Fruit fly (Drosophila melanogaster): ENCODE results near the gene Gga.

Gene Gga

DNA sequence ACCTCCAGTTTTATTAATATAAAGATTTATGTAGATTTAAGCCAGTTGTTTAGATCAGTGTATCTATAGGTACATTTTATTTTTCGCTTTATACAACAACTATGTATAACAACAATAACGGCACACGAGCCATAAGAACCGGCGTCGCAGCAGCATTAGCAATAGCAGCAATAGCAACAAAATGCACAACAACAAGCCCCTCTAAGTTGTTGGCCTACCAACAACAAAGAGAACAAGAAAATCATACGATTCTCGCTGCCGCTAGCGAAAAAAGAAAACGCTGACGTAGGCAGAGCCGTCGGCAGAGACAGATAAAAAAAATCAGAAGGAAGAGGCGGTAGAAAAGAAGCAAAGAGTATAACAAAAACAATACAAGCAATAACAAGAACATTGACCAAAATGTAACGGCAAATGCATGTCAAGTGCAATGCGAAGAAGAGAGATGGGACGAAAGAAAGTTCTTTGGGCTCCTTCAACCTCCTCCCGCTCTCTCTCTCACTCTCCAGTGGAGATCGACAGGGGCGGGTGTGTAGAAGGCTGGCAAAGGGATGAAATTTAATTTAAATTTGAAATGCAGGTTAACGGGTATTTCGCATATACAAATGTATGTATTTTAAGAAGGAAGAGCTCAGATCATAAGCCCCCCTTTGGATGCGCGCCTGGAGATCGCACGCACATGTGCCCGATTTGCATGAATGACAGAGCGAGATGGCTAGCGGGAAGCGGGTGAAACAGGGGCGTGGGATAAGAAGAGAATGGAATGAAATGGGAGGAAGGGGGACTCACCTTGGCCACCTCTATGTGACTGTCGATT, 21.9 kb upstream of the Gga start (continued):
- TF ChIP-seq psq (GFP tag; optimal IDR thresholded peaks at IDR 0.05) (peak; percentile 100), lola (GFP tag; optimal IDR thresholded peaks at IDR 0.05) (no peak), Vsx2 (GFP tag; optimal IDR thresholded peaks at IDR 0.05; ENCODE audit: partially characterized antibody) (no peak), N (GFP tag; optimal IDR thresholded peaks at IDR 0.05) (no peak)

DNA sequence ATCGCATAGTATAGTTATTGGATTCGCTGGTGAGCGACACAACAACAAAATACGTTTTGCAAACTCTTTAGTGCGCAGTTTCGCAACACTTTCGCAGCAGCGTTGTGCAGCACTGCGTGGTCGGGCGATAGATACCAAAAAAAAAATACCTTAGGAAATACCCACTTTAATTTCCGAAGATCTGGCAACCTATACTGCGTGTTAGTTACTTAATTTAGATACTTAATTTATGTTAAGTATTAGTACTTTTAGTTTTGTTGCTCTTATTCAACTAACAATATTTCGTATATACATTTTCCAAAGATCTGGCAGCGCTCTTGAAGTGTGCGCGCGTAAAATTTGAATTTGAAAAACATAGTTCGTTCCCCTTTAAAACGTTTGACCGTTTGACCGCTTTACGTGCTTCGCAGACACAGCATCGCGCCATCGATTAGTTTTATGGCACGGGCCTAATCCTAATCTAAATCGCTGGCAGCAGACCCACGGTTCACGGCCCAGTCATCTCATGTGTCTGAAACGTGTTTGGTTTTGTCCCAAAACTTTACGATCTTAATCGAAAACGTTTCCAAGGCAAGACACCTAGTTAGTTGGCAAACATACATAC, 20.8 kb upstream of the Gga start, which contains the start of gene LPCAT:
Gene LPCAT (minus strand): TSS at position 70 of the 604 bp plus-strand sequence.
- TF ChIP-seq h (GFP tag; optimal IDR thresholded peaks at IDR 0.05) (peak; percentile 69), CrebA (GFP tag; optimal IDR thresholded peaks at IDR 0.05; ENCODE audit: borderline replicate concordance) (peak; percentile 40), Jra (GFP tag; optimal IDR thresholded peaks at IDR 0.05) (peak; percentile 71), Mio (GFP tag; optimal IDR thresholded peaks at IDR 0.05) (no peak), ey (GFP tag; optimal IDR thresholded peaks at IDR 0.05) (peak; percentile 78), OdsH (GFP tag; optimal IDR thresholded peaks at IDR 0.05) (peak; percentile 23), tai (GFP tag; optimal IDR thresholded peaks at IDR 0.05) (peak; percentile 80), Dif (GFP tag; optimal IDR thresholded peaks at IDR 0.05; ENCODE audit: partially characterized antibody) (peak; percentile 9), Myc (optimal IDR thresholded peaks at IDR 0.05) (peak; percentile 31), foxo (GFP tag; optimal IDR thresholded peaks at IDR 0.05) (peak in 1 of 2 experiments; percentile 88), dsf (GFP tag; optimal IDR thresholded peaks at IDR 0.05; ENCODE audit: borderline replicate concordance) (peak; percentile 23), Vsx2 (GFP tag; optimal IDR thresholded peaks at IDR 0.05; ENCODE audit: partially characterized antibody) (no peak), CG32264 (GFP tag; optimal IDR thresholded peaks at IDR 0.05) (peak; percentile 32), Hr83 (GFP tag; optimal IDR thresholded peaks at IDR 0.05; ENCODE audit: poor library complexity, severe bottlenecking) (peak; percentile 92), CG9705 (GFP tag; optimal IDR thresholded peaks at IDR 0.05) (peak; percentile 73), Sp1 (GFP tag; optimal IDR thresholded peaks at IDR 0.05) (peak; percentile 69), Abd-B (GFP tag; optimal IDR thresholded peaks at IDR 0.05) (no peak), lola (GFP tag; optimal IDR thresholded peaks at IDR 0.05) (no peak), rgr (GFP tag; optimal IDR thresholded peaks at IDR 0.05) (peak; percentile 60), Dfd (GFP tag; optimal IDR thresholded peaks at IDR 0.05) (no peak), HLH106 (tag; optimal IDR thresholded peaks at IDR 0.05) (peak; percentile 72), br (GFP tag; optimal IDR thresholded peaks at IDR 0.05) (peak; percentile 62), dmrt93B (GFP tag; optimal IDR thresholded peaks at IDR 0.05) (peak; percentile 48), sage (GFP tag; optimal IDR thresholded peaks at IDR 0.05) (peak; percentile 67), dl (GFP tag; optimal IDR thresholded peaks at IDR 0.05; ENCODE audit: insufficient read depth in 1 of 2, partially characterized antibody in 2 of 2) (no peak), GATAd (GFP tag; optimal IDR thresholded peaks at IDR 0.05) (no peak), sv (GFP tag; optimal IDR thresholded peaks at IDR 0.05) (peak; percentile 83), Hr78 (GFP tag; optimal IDR thresholded peaks at IDR 0.05) (no peak), woc (GFP tag; optimal IDR thresholded peaks at IDR 0.05) (peak; percentile 27), jim (GFP tag; optimal IDR thresholded peaks at IDR 0.05) (peak; percentile 34), Hnf4 (GFP tag; optimal IDR thresholded peaks at IDR 0.05) (peak; percentile 80), fru (GFP tag; optimal IDR thresholded peaks at IDR 0.05) (peak; percentile 83), Rel (GFP tag; optimal IDR thresholded peaks at IDR 0.05) (no peak), Rel (tag; optimal IDR thresholded peaks at IDR 0.05) (no peak)

DNA sequence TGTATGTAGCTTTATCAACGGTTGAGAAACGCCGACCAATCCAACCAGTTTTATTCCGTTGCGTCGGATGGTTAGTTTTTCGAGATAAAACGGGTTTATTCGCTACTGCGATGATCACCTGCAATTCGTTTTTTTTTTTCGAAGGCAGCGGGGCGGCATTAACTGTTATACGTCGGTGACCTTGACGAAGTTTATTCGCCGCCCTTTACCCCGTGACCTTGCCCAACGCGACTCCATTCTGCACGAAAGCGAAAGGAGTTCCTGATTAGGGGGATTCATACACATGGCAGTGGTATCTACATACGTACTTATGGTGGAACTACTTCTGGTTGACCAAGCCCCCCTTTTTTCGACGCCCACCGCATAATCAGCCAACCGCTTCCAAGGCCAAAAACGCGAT, 20.3 kb upstream of the Gga start:
- TF ChIP-seq CG32264 (GFP tag; optimal IDR thresholded peaks at IDR 0.05) (no peak), br (GFP tag; optimal IDR thresholded peaks at IDR 0.05) (no peak), Hnf4 (GFP tag; optimal IDR thresholded peaks at IDR 0.05) (no peak), lola (GFP tag; optimal IDR thresholded peaks at IDR 0.05) (no peak), fru (GFP tag; optimal IDR thresholded peaks at IDR 0.05) (no peak), brk (GFP tag; optimal IDR thresholded peaks at IDR 0.05) (no peak), Dif (GFP tag; optimal IDR thresholded peaks at IDR 0.05; ENCODE audit: partially characterized antibody) (no peak), ey (GFP tag; optimal IDR thresholded peaks at IDR 0.05) (no peak), HLH106 (tag; optimal IDR thresholded peaks at IDR 0.05) (no peak), CG9705 (GFP tag; optimal IDR thresholded peaks at IDR 0.05) (no peak)

Measured in whole organism, wandering third instar larva.